Worm (Caenorhabditis elegans) whole organism, early embryonic: Measurements from ENCODE around the gene fipr-2.
"Not testable (repeated sequence)": the region's sequence is repeated elsewhere in the genome, so short reads cannot be mapped to it uniquely, and the experiment has no call there.

Source experiments
- B0310.2 ChIP-seq: sonication (generic microtip); optimal IDR thresholded peaks from 2 replicates; lab custom pipeline; 2016; ENCODE audit warnings: mild to moderate bottlenecking, missing genetic modification characterization, missing compliant biosample characterization
- F13C5.2 ChIP-seq: sonication (generic microtip); optimal IDR thresholded peaks from 2 replicates; lab custom pipeline; 2017; ENCODE audit warnings: mild to moderate bottlenecking, missing genetic modification characterization, inconsistent platforms, missing compliant biosample characterization
- aly-1 ChIP-seq: sonication (generic microtip); optimal IDR thresholded peaks from 2 replicates; lab custom pipeline; 2016; ENCODE audit warnings: missing genetic modification characterization, missing compliant biosample characterization
- ama-1 ChIP-seq: fragments of 150-350 bp; optimal IDR thresholded peaks from 2 replicates; lab custom pipeline; 2014
- ceh-13 ChIP-seq: fragments of 200-800 bp; sonication (Bioruptor generic); optimal IDR thresholded peaks from 2 replicates; lab custom pipeline; 2018; ENCODE audit warnings: mild to moderate bottlenecking, missing genetic modification characterization, missing compliant biosample characterization
- ceh-36 ChIP-seq: sonication (generic microtip); optimal IDR thresholded peaks from 2 replicates; lab custom pipeline; 2016; ENCODE audit warnings: missing genetic modification characterization, inconsistent platforms, missing compliant biosample characterization
- ets-7 ChIP-seq: sonication (generic microtip); optimal IDR thresholded peaks from 2 replicates; lab custom pipeline; 2016; ENCODE audit warnings: missing genotype, missing genetic modification characterization, missing compliant biosample characterization
- flt-1 ChIP-seq: fragments of 200-800 bp; sonication (Bioruptor generic); IDR thresholded peaks from 2 replicates; pipeline ENCODE4 v1.3.6; 2022; ENCODE audit warnings: missing genetic modification characterization, missing compliant biosample characterization
- hmbx-1 ChIP-seq: sonication (generic microtip); optimal IDR thresholded peaks from 2 replicates; lab custom pipeline; 2016; ENCODE audit warnings: mild to moderate bottlenecking, missing genetic modification characterization, missing compliant biosample characterization
- hmg-4 ChIP-seq: fragments of 200-800 bp; sonication (Bioruptor generic); optimal IDR thresholded peaks from 2 replicates; lab custom pipeline; 2018; ENCODE audit warnings: mild to moderate bottlenecking, missing genetic modification characterization, missing compliant biosample characterization
- hnd-1 ChIP-seq: sonication (generic microtip); optimal IDR thresholded peaks from 2 replicates; lab custom pipeline; 2016; ENCODE audit warnings: missing genetic modification characterization, missing compliant biosample characterization
- pes-1 ChIP-seq: fragments of 200-800 bp; sonication (Bioruptor generic); IDR thresholded peaks from 2 replicates; pipeline ENCODE4 v1.3.6; 2022; ENCODE audit warnings: missing genetic modification reagents, missing genetic modification characterization, missing compliant biosample characterization
- scrt-1 ChIP-seq: fragments of 200-800 bp; sonication (Bioruptor generic); IDR thresholded peaks from 2 replicates; pipeline ENCODE4 v1.3.6; 2022; ENCODE audit warnings: missing genetic modification characterization, missing compliant biosample characterization
- sea-1 ChIP-seq: fragments of 200-800 bp; sonication (Bioruptor generic); conservative IDR thresholded peaks from 2 replicates; pipeline ENCODE4 v1.3.6; 2022; ENCODE audit warnings: missing genetic modification characterization, missing compliant biosample characterization
- tbx-11 ChIP-seq: fragments of 200-800 bp; sonication (Bioruptor generic); IDR thresholded peaks from 2 replicates; pipeline ENCODE4 v1.3.6; 2022; ENCODE audit warnings: missing genetic modification characterization, missing compliant biosample characterization
- tbx-37 ChIP-seq: fragments of 200-800 bp; sonication (Bioruptor generic); conservative IDR thresholded peaks from 2 replicates; pipeline ENCODE4 v1.3.6; 2022; ENCODE audit warnings: missing genetic modification reagents, missing genetic modification characterization, missing compliant biosample characterization
- tra-4 ChIP-seq: sonication (generic microtip); optimal IDR thresholded peaks from 2 replicates; lab custom pipeline; 2017; ENCODE audit warnings: missing genetic modification characterization, missing compliant biosample characterization

fipr-2 gene

ce11 chrV:12361644-12362043 is 3.5 kb upstream of the fipr-2 start, which contains the start of gene fipr-1:
fipr-1 (minus strand) TSS chrV:12361744.
- TF ChIP-seq hmbx-1: no peak
- no peak for TF ChIP-seq F13C5.2 (tag; lab: Kevin White, UChicago)
- no peak for TF ChIP-seq sea-1 (GFP tag; lab: Robert Waterston, UW)
- TF ChIP-seq hnd-1 (tag; lab: Kevin White, UChicago): no peak
- TF ChIP-seq ama-1 (lab: Kevin White, UChicago): no peak
- no peak for TF ChIP-seq pes-1 (GFP tag; lab: Robert Waterston, UW)
- no peak for TF ChIP-seq tra-4 (tag; lab: Kevin White, UChicago)
- no peak for TF ChIP-seq hmg-4

ce11 chrV:12369437-12369836 is 4.3 kb downstream of the fipr-2 start, which contains the start of gene gcy-13:
gcy-13 (minus strand) TSS chrV:12369537.
- TF ChIP-seq flt-1 (GFP tag; lab: Robert Waterston, UW) (no peak), pes-1 (GFP tag; lab: Robert Waterston, UW) (no peak), F13C5.2 (tag; lab: Kevin White, UChicago) (no peak), tbx-11 (GFP tag; lab: Robert Waterston, UW) (no peak), ets-7 (tag; lab: Kevin White, UChicago) (no peak), hmbx-1 (no peak), aly-1 (tag; lab: Kevin White, UChicago) (no peak), ceh-36 (no peak), B0310.2 (no peak), ama-1 (lab: Kevin White, UChicago) (no peak), tra-4 (tag; lab: Kevin White, UChicago) (no peak), hmg-4 (no peak)

DNA sequence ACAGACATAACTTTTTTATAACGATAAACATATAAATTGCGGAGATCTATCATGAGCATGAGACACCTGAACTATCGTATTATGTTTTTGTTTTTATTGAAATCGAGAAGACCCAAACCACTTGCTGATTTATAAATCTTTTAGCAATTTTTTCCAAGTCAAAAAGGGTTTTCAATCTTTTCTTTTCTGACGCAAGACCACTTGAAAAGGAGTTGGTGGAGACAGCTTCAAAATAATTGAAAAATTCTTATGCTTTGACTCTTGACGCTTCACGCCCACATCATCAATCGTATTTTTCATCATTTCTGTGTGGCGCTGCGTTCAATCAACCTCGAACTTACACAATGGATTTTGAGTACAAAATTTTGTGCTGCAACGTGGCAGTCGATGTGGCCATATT is 6.2 kb downstream of the fipr-2 start, which contains the start of gene F23H12.7:
Gene F23H12.7 (plus strand): TSS at position 301 of the 400 bp plus-strand sequence.
- TF ChIP-seq scrt-1 (GFP tag; lab: Robert Waterston, UW): no peak
- no peak for TF ChIP-seq B0310.2
- no peak for TF ChIP-seq hnd-1 (tag; lab: Kevin White, UChicago)
- TF ChIP-seq F13C5.2 (tag; lab: Kevin White, UChicago): no peak
- no peak for TF ChIP-seq tra-4 (tag; lab: Kevin White, UChicago)
- TF ChIP-seq pes-1 (GFP tag; lab: Robert Waterston, UW): no peak
- no peak for TF ChIP-seq ceh-36
- no peak for TF ChIP-seq tbx-37 (GFP tag; lab: Robert Waterston, UW)
- TF ChIP-seq hmg-4: no peak
- no peak for TF ChIP-seq flt-1 (GFP tag; lab: Robert Waterston, UW)
- TF ChIP-seq ets-7 (tag; lab: Kevin White, UChicago): no peak
- TF ChIP-seq ceh-13 (GFP tag; lab: Kevin White, UChicago): no peak

ce11 chrV:12374252-12374651 is 9.1 kb downstream of the fipr-2 start, which contains the start of gene F23H12.10:
F23H12.10 (minus strand) TSS chrV:12374263.
- TF ChIP-seq ceh-36; ceh-13 (GFP tag; lab: Kevin White, UChicago); pes-1 (GFP tag; lab: Robert Waterston, UW): not testable (repeated sequence)

- no peak for TF ChIP-seq tbx-11 (GFP tag; lab: Robert Waterston, UW)
- TF ChIP-seq ets-7 (tag; lab: Kevin White, UChicago): no peak
- TF ChIP-seq ceh-36: no peak
- no peak for TF ChIP-seq hnd-1 (tag; lab: Kevin White, UChicago)
- TF ChIP-seq tbx-37 (GFP tag; lab: Robert Waterston, UW): no peak
- TF ChIP-seq B0310.2: no peak
- TF ChIP-seq aly-1 (tag; lab: Kevin White, UChicago): no peak
- TF ChIP-seq pes-1 (GFP tag; lab: Robert Waterston, UW): no peak
- no peak for TF ChIP-seq hmbx-1
- TF ChIP-seq sea-1 (GFP tag; lab: Robert Waterston, UW): no peak
- TF ChIP-seq ceh-13 (GFP tag; lab: Kevin White, UChicago): no peak
- no peak for TF ChIP-seq F13C5.2 (tag; lab: Kevin White, UChicago)
- TF ChIP-seq ama-1 (lab: Kevin White, UChicago): no peak
- TF ChIP-seq tra-4 (tag; lab: Kevin White, UChicago): no peak
- no peak for TF ChIP-seq scrt-1 (GFP tag; lab: Robert Waterston, UW)
- no peak for TF ChIP-seq hmg-4
- no peak for TF ChIP-seq flt-1 (GFP tag; lab: Robert Waterston, UW)
Measured at ce11 chrV:12377256-12377655, 12.1 kb downstream of the fipr-2 start, which contains the start of gene K01D12.1. K01D12.1 (plus strand) TSS chrV:12377556.

- TF ChIP-seq sea-1 (GFP tag; lab: Robert Waterston, UW) (no peak), tra-4 (tag; lab: Kevin White, UChicago) (no peak), ceh-13 (GFP tag; lab: Kevin White, UChicago) (no peak)
Measured at ce11 chrV:12386154-12386553, 21.0 kb downstream of the fipr-2 start, which contains the start of gene K01D12.15. K01D12.15 (plus strand) TSS chrV:12386454.

- no peak for TF ChIP-seq ceh-13 (GFP tag; lab: Kevin White, UChicago)
- no peak for TF ChIP-seq aly-1 (tag; lab: Kevin White, UChicago)
- no peak for TF ChIP-seq tra-4 (tag; lab: Kevin White, UChicago)
- TF ChIP-seq pes-1 (GFP tag; lab: Robert Waterston, UW): no peak
- no peak for TF ChIP-seq scrt-1 (GFP tag; lab: Robert Waterston, UW)
- no peak for TF ChIP-seq B0310.2
- no peak for TF ChIP-seq tbx-11 (GFP tag; lab: Robert Waterston, UW)
- TF ChIP-seq tbx-37 (GFP tag; lab: Robert Waterston, UW): no peak
Measured at ce11 chrV:12395699-12396098, 30.6 kb downstream of the fipr-2 start, which contains the start of gene twk-14. twk-14 (minus strand) TSS chrV:12395706.

DNA sequence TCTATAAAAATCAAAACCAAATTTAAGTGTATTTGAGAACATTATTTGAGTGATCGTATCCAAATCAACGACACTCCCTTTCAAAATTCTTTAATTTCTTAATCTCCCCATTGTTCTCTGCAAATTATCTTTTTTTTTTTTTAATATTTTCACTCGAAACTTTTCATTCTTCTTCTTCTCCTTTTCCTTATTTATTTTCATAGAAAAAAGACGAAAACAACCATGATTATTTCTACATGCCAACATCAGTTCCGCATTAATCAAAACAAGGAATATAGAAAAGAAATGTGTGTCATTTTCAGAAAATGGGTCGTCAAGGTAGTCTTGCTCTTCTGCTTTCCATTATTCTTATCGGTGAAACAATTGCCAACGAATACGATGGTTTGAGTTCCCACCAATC is 32.4 kb downstream of the fipr-2 start, which contains the start of gene K01D12.5:
Gene K01D12.5 (plus strand): TSS at position 301 of the 400 bp plus-strand sequence.
- TF ChIP-seq hnd-1 (tag; lab: Kevin White, UChicago) (no peak), B0310.2 (no peak), F13C5.2 (tag; lab: Kevin White, UChicago) (no peak), hmbx-1 (no peak)
